Worm (Caenorhabditis elegans) whole organism, L4 larva: ENCODE measurements around the gene nhr-127.

Experiments used
- Y105C5A.15 ChIP-seq: fragments of 200-800 bp; sonication (Bioruptor generic); IDR thresholded peaks from 2 replicates; pipeline ENCODE4 v1.3.6; 2022; ENCODE audit warnings: missing genetic modification characterization, missing compliant biosample characterization
- ama-1 ChIP-seq: fragments of 150-350 bp; optimal IDR thresholded peaks from 2 replicates; lab custom pipeline; 2014; ENCODE audit warnings: inconsistent platforms, mixed read lengths
- ceh-20 ChIP-seq: fragments of 200-800 bp; sonication (Bioruptor generic); IDR thresholded peaks from 2 replicates; pipeline ENCODE4 v1.3.6; 2022; ENCODE audit warnings: missing genetic modification reagents, missing genetic modification characterization, missing compliant biosample characterization
- daf-12 ChIP-seq: fragments of 150-350 bp; optimal IDR thresholded peaks from 2 replicates; lab custom pipeline; 2014; ENCODE audit warnings: missing biosample characterization, missing genetic modification reagents, missing genetic modification characterization
- fos-1 ChIP-seq: fragments of 150-350 bp; optimal IDR thresholded peaks from 2 replicates; lab custom pipeline; 2014; ENCODE audit warnings: missing biosample characterization, missing genetic modification characterization
- hlh-11 ChIP-seq: fragments of 200-800 bp; sonication (Bioruptor generic); optimal IDR thresholded peaks from 2 replicates; lab custom pipeline; 2018; ENCODE audit warnings: mild to moderate bottlenecking, missing genetic modification characterization, missing compliant biosample characterization
- lim-7 ChIP-seq: fragments of 200-800 bp; sonication (Bioruptor generic); IDR thresholded peaks from 2 replicates; pipeline ENCODE4 v1.3.6; 2022; ENCODE audit warnings: missing genetic modification characterization, missing compliant biosample characterization
- nhr-111 ChIP-seq: fragments of 200-800 bp; sonication (Bioruptor generic); optimal IDR thresholded peaks from 2 replicates; lab custom pipeline; 2018; ENCODE audit warnings: mild to moderate bottlenecking, missing genetic modification characterization, missing compliant biosample characterization
- nhr-237 ChIP-seq: sonication (generic microtip); optimal IDR thresholded peaks from 2 replicates; lab custom pipeline; 2017; ENCODE audit warnings: missing biosample characterization, missing genetic modification characterization
- nhr-28 ChIP-seq: fragments of 150-350 bp; optimal IDR thresholded peaks from 2 replicates; lab custom pipeline; 2014; ENCODE audit warnings: missing biosample characterization, missing genetic modification characterization
- nhr-6 ChIP-seq: fragments of 150-350 bp; optimal IDR thresholded peaks from 2 replicates; lab custom pipeline; 2014; ENCODE audit warnings: missing biosample characterization, missing genetic modification characterization
- unc-62 ChIP-seq, 3 experiments: fragments of 150-350 bp in 1 of 3; sonication (generic microtip); optimal IDR thresholded peaks in 2 of 3; peaks in 1 of 3; 1 replicate in 1 of 3; 2 replicates in 2 of 3; lab custom pipeline; 2014 to 2017; ENCODE audit warnings: missing biosample characterization in 3 of 3, missing genetic modification characterization in 3 of 3, missing genetic modification reagents in 3 of 3, missing genotype in 1 of 3
- zip-11 ChIP-seq: fragments of 200-800 bp; sonication (Bioruptor generic); IDR thresholded peaks from 2 replicates; pipeline ENCODE4 v1.3.6; 2022; ENCODE audit warnings: missing genetic modification characterization, missing compliant biosample characterization

DNA sequence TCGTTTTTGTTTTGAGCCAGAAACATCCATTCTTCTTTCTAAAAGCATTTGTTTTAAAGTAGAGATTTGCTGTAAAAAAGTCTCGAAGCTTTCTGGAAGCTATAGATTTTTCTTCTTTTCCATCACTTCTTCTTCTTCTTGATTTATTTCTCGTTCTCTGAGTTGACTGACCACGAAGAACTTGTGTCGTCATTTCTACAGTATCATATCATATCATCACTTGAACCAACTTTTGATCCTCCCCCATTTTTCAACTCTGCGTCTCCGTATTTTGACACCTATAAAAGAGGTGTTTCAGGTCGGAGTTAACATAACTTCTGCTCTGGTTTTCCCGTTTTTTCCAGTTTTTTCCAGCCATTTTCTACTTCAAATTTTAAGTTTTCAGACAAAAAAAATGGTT lies 45.3 kb upstream of the nhr-127 start, which contains the start of gene F11A5.9:
- TF ChIP-seq lim-7, result no peak
- no peak for TF ChIP-seq Y105C5A.15 (GFP tag; lab: Robert Waterston, UW)
- peak in 1 of 2 experiments; percentile 69 for TF ChIP-seq unc-62 (GFP tag; optimal IDR thresholded peaks at IDR 0.05 in 1 of 2; lab: Kevin White, UChicago)
- TF ChIP-seq unc-62 (tag; optimal IDR thresholded peaks at IDR 0.05; lab: Kevin White, UChicago), result no peak
- TF ChIP-seq nhr-6 (tag; lab: Kevin White, UChicago), result no peak
- no peak for TF ChIP-seq ceh-20 (GFP tag; lab: Robert Waterston, UW)
- no peak for TF ChIP-seq hlh-11 (tag; lab: Kevin White, UChicago)
- peak; percentile 24 for TF ChIP-seq nhr-28 (tag; lab: Kevin White, UChicago)
- TF ChIP-seq zip-11 (GFP tag; lab: Robert Waterston, UW), result no peak
- TF ChIP-seq fos-1 (tag; lab: Kevin White, UChicago), result no peak
- TF ChIP-seq ama-1 (lab: Kevin White, UChicago), result no peak
- no peak for TF ChIP-seq nhr-237
- no peak for TF ChIP-seq daf-12 (tag; lab: Kevin White, UChicago)
- TF ChIP-seq nhr-111 (GFP tag; lab: Kevin White, UChicago), result no peak
